Fruit fly (Drosophila melanogaster) whole organism, embryonic: Measurements from ENCODE around the gene Cep135.

Experiments
- Atf-2 ChIP-seq: fragments of 200-800 bp; sonication (Bioruptor generic); optimal IDR thresholded peaks from 2 replicates; lab custom pipeline; 2016; ENCODE audit warnings: missing biosample characterization, missing genetic modification characterization
- Bdp1 ChIP-seq: fragments of 200-800 bp; sonication (Bioruptor generic); optimal IDR thresholded peaks from 3 replicates; lab custom pipeline; 2016; ENCODE audit warnings: missing biosample characterization, missing genetic modification characterization
- CG10462 ChIP-seq: fragments of 200-800 bp; sonication (Bioruptor generic); optimal IDR thresholded peaks from 2 replicates; lab custom pipeline; 2016; ENCODE audit warnings: missing biosample characterization, missing genetic modification characterization
- CG11456 ChIP-seq: fragments of 200-800 bp; sonication (Bioruptor generic); IDR thresholded peaks from 3 replicates; pipeline ENCODE4 v1.3.6; 2022; ENCODE audit warnings: missing biosample characterization, missing genetic modification characterization
- CG14050 ChIP-seq: fragments of 200-800 bp; sonication (Bioruptor generic); IDR thresholded peaks from 3 replicates; pipeline ENCODE4 v1.3.6; 2022; ENCODE audit warnings: missing biosample characterization, missing genetic modification characterization
- CG15011 ChIP-seq: fragments of 200-800 bp; sonication (Bioruptor generic); optimal IDR thresholded peaks from 3 replicates; lab custom pipeline; 2018; ENCODE audit warnings: missing biosample characterization, mild to moderate bottlenecking, missing genetic modification characterization
- CG15601 ChIP-seq: fragments of 200-800 bp; sonication (Bioruptor generic); optimal IDR thresholded peaks from 3 replicates; lab custom pipeline; 2019; ENCODE audit warnings: missing biosample characterization, mild to moderate bottlenecking, missing genetic modification characterization, moderate library complexity
- CG16779 ChIP-seq: fragments of 200-800 bp; sonication (Bioruptor generic); IDR thresholded peaks from 2 replicates; pipeline ENCODE4 v1.3.6; 2022; ENCODE audit warnings: missing biosample characterization, missing genetic modification characterization
- CG17802 ChIP-seq: fragments of 200-800 bp; sonication (Bioruptor generic); optimal IDR thresholded peaks from 2 replicates; lab custom pipeline; 2018; ENCODE audit warnings: missing biosample characterization, mild to moderate bottlenecking, missing genetic modification characterization, moderate library complexity
- CG18619 ChIP-seq: fragments of 200-800 bp; sonication (Bioruptor generic); optimal IDR thresholded peaks from 3 replicates; lab custom pipeline; 2017; ENCODE audit warnings: missing biosample characterization, mild to moderate bottlenecking, missing genetic modification characterization
- CG31441 ChIP-seq: fragments of 200-800 bp; sonication (Bioruptor generic); IDR thresholded peaks from 2 replicates; pipeline ENCODE4 v1.3.6; 2022; ENCODE audit warnings: missing biosample characterization, missing genetic modification characterization
- CG34224 ChIP-seq: fragments of 200-800 bp; sonication (Bioruptor generic); IDR thresholded peaks from 3 replicates; pipeline ENCODE4 v1.3.6; 2022; ENCODE audit warnings: missing biosample characterization, missing genetic modification characterization; ENCODE audit not compliant: partially characterized antibody
- CG34422 ChIP-seq: fragments of 200-800 bp; sonication (Bioruptor generic); IDR thresholded peaks from 3 replicates; pipeline ENCODE4 v1.3.6; 2022; ENCODE audit warnings: missing biosample characterization, missing genetic modification characterization
- CG3995 ChIP-seq: fragments of 200-800 bp; sonication (Bioruptor generic); optimal IDR thresholded peaks from 3 replicates; lab custom pipeline; 2016; ENCODE audit warnings: missing biosample characterization, missing genetic modification characterization
- CG43689 ChIP-seq: fragments of 200-800 bp; sonication (Bioruptor generic); IDR thresholded peaks from 2 replicates; pipeline ENCODE4 v1.3.6; 2022; ENCODE audit warnings: missing biosample characterization, missing genetic modification characterization
- CG6175 ChIP-seq: fragments of 200-800 bp; sonication (Bioruptor generic); IDR thresholded peaks from 3 replicates; pipeline ENCODE4 v1.3.6; 2022; ENCODE audit warnings: missing biosample characterization, missing genetic modification characterization
- CG6654 ChIP-seq: fragments of 200-800 bp; sonication (Bioruptor generic); optimal IDR thresholded peaks from 2 replicates; lab custom pipeline; 2017; ENCODE audit warnings: missing biosample characterization, mild to moderate bottlenecking, missing genetic modification characterization
- CG7928 ChIP-seq: fragments of 200-800 bp; sonication (Bioruptor generic); optimal IDR thresholded peaks from 2 replicates; lab custom pipeline; 2017; ENCODE audit warnings: missing biosample characterization, mild to moderate bottlenecking, missing genetic modification characterization
- CG9797 ChIP-seq: fragments of 200-800 bp; sonication (Bioruptor generic); optimal IDR thresholded peaks from 3 replicates; lab custom pipeline; 2018; ENCODE audit warnings: missing biosample characterization, mild to moderate bottlenecking, missing genetic modification characterization
- Dad ChIP-seq: fragments of 200-800 bp; sonication (Bioruptor generic); optimal IDR thresholded peaks from 3 replicates; lab custom pipeline; 2016; ENCODE audit warnings: missing biosample characterization, missing genetic modification characterization
- Dbx ChIP-seq: fragments of 200-800 bp; sonication (Bioruptor generic); IDR thresholded peaks from 3 replicates; pipeline ENCODE4 v1.3.6; 2022; ENCODE audit warnings: missing biosample characterization, missing genetic modification characterization
- Dfd ChIP-seq, 2 experiments: fragments of >200 bp; optimal IDR thresholded peaks; 2 replicates each; lab custom pipeline; 2017; ENCODE audit warnings: missing biosample characterization in 2 of 2, missing genetic modification characterization in 2 of 2
- Ets65A ChIP-seq: fragments of 200-800 bp; sonication (Bioruptor generic); peaks from one replicate; lab custom pipeline; 2016; ENCODE audit warnings: missing biosample characterization, missing genetic modification characterization
- Ets97D ChIP-seq: fragments of 200-800 bp; sonication (Bioruptor generic); optimal IDR thresholded peaks from 3 replicates; lab custom pipeline; 2016; ENCODE audit warnings: missing biosample characterization, missing genetic modification characterization
- Fer1 ChIP-seq: fragments of 200-800 bp; sonication (Bioruptor generic); optimal IDR thresholded peaks from 2 replicates; lab custom pipeline; 2017; ENCODE audit warnings: missing biosample characterization, mild to moderate bottlenecking, missing genetic modification characterization
- HLH54F ChIP-seq: fragments of 200-800 bp; sonication (Bioruptor generic); optimal IDR thresholded peaks from 3 replicates; lab custom pipeline; 2016; ENCODE audit warnings: missing biosample characterization, missing genetic modification characterization
- Hand ChIP-seq: fragments of 200-800 bp; sonication (Bioruptor generic); optimal IDR thresholded peaks from 2 replicates; lab custom pipeline; 2017; ENCODE audit warnings: mild to moderate bottlenecking, missing biosample characterization, missing genetic modification reagents, missing genetic modification characterization
- Hsf ChIP-seq: fragments of 200-800 bp; sonication (Bioruptor generic); optimal IDR thresholded peaks from 3 replicates; lab custom pipeline; 2016; ENCODE audit warnings: missing biosample characterization, missing genetic modification characterization
- Lim3 ChIP-seq: fragments of 200-800 bp; sonication (Bioruptor generic); IDR thresholded peaks from 2 replicates; pipeline ENCODE4 v1.3.6; 2022; ENCODE audit warnings: missing biosample characterization, missing genetic modification characterization
- Lpt ChIP-seq: fragments of >200 bp; optimal IDR thresholded peaks from 2 replicates; lab custom pipeline; 2018; ENCODE audit warnings: missing biosample characterization, missing genetic modification characterization
- Med ChIP-seq: fragments of 200-800 bp; sonication (Bioruptor generic); peaks from one replicate; lab custom pipeline; 2016; ENCODE audit warnings: missing biosample characterization, missing genetic modification characterization, mild to moderate bottlenecking, inconsistent platforms, moderate library complexity
- Nf-YC ChIP-seq: fragments of 200-800 bp; optimal IDR thresholded peaks from 3 replicates; lab custom pipeline; 2019; ENCODE audit warnings: missing biosample characterization, mild to moderate bottlenecking, missing genetic modification characterization, moderate library complexity
- Side ChIP-seq: fragments of 200-800 bp; sonication (Bioruptor generic); optimal IDR thresholded peaks from 2 replicates; lab custom pipeline; 2016; ENCODE audit warnings: missing biosample characterization, missing genetic modification characterization
- Sin3A ChIP-seq: fragments of >200 bp; optimal IDR thresholded peaks from 2 replicates; lab custom pipeline; 2018
- Stat92E ChIP-seq, 3 experiments: fragments of >200 bp in 2 of 3; fragments of 200-800 bp in 1 of 3; sonication (Bioruptor generic) in 1 of 3; optimal IDR thresholded peaks; 2 replicates each; lab custom pipeline; 2017 to 2019; ENCODE audit warnings: missing biosample characterization in 3 of 3, missing genetic modification characterization in 3 of 3, mild to moderate bottlenecking in 1 of 3, moderate library complexity in 1 of 3
- Tbp ChIP-seq: fragments of >200 bp; optimal IDR thresholded peaks from 2 replicates; lab custom pipeline; 2018; ENCODE audit warnings: missing biosample characterization, missing genetic modification characterization
- Trl ChIP-seq, 3 experiments: fragments of >200 bp in 2 of 3; fragments of 200-800 bp in 1 of 3; sonication (Bioruptor generic) in 1 of 3; optimal IDR thresholded peaks; 2 replicates in 1 of 3; 3 replicates in 2 of 3; lab custom pipeline; 2016 to 2017; ENCODE audit warnings: missing biosample characterization in 1 of 3, missing genetic modification characterization in 1 of 3
- gcm2 ChIP-seq: fragments of 200-800 bp; sonication (Bioruptor generic); optimal IDR thresholded peaks from 2 replicates; lab custom pipeline; 2016; ENCODE audit warnings: missing biosample characterization, missing genetic modification characterization
- ind ChIP-seq: fragments of 200-800 bp; sonication (Bioruptor generic); optimal IDR thresholded peaks from 3 replicates; lab custom pipeline; 2016; ENCODE audit warnings: missing biosample characterization, missing genetic modification characterization
- inv ChIP-seq: fragments of 200-800 bp; sonication (Bioruptor generic); IDR thresholded peaks from 2 replicates; pipeline ENCODE4 v1.3.6; 2022; ENCODE audit warnings: missing biosample characterization, missing genetic modification characterization; ENCODE audit not compliant: partially characterized antibody
- oc ChIP-seq: fragments of 200-800 bp; sonication (Bioruptor generic); optimal IDR thresholded peaks from 2 replicates; lab custom pipeline; 2018; ENCODE audit warnings: missing biosample characterization, mild to moderate bottlenecking, missing genetic modification characterization, moderate library complexity
- onecut ChIP-seq: fragments of 200-800 bp; sonication (Bioruptor generic); IDR thresholded peaks from 2 replicates; pipeline ENCODE4 v1.3.6; 2022; ENCODE audit warnings: missing biosample characterization, missing genetic modification characterization
- pb ChIP-seq: fragments of 200-800 bp; sonication (Bioruptor generic); optimal IDR thresholded peaks from 3 replicates; lab custom pipeline; 2016; ENCODE audit warnings: missing biosample characterization, missing genetic modification characterization
- pnt ChIP-seq: fragments of 200-800 bp; sonication (Bioruptor generic); optimal IDR thresholded peaks from 3 replicates; lab custom pipeline; 2016; ENCODE audit warnings: missing biosample characterization, missing genetic modification characterization
- seq ChIP-seq: fragments of 200-800 bp; sonication (Bioruptor generic); IDR thresholded peaks from 2 replicates; pipeline ENCODE4 v1.3.6; 2022; ENCODE audit warnings: missing biosample characterization, missing genetic modification characterization
- sima ChIP-seq: fragments of 200-800 bp; sonication (Bioruptor generic); optimal IDR thresholded peaks from 2 replicates; lab custom pipeline; 2016; ENCODE audit warnings: missing biosample characterization, missing genetic modification characterization
- stc ChIP-seq: fragments of 200-800 bp; sonication (Bioruptor generic); IDR thresholded peaks from 2 replicates; pipeline ENCODE4 v1.3.6; 2022; ENCODE audit warnings: missing biosample characterization, missing genetic modification characterization
- tna ChIP-seq: fragments of 200-800 bp; sonication (Bioruptor generic); IDR thresholded peaks from 2 replicates; pipeline ENCODE4 v1.3.6; 2022; ENCODE audit warnings: missing biosample characterization, missing genetic modification characterization; ENCODE audit not compliant: partially characterized antibody
- tup ChIP-seq: fragments of 200-800 bp; sonication (Bioruptor generic); optimal IDR thresholded peaks from 2 replicates; lab custom pipeline; 2016; ENCODE audit warnings: missing biosample characterization, mild to moderate bottlenecking, missing genetic modification characterization, moderate library complexity

Gene Cep135

dm6 chr3L:15098659-15099512, 17.7 kb upstream of the Cep135 start (continued):
- TF ChIP-seq CG16779 (GFP tag; lab: Robert Waterston, UW) (no peak), Lpt (GFP tag; lab: Kevin White, UChicago) (no peak), Nf-YC (tag; lab: Kevin White, UChicago) (peak; percentile 80), Fer1 (GFP tag; lab: Kevin White, UChicago) (peak; percentile 89), CG15601 (tag; lab: Kevin White, UChicago) (peak; percentile 85), CG43689 (peak; percentile 27; the same call in 1 of the 2 replicates), Ets65A (GFP tag; lab: Kevin White, UChicago) (peak; percentile 52), Tbp (GFP tag; lab: Kevin White, UChicago) (no peak), stc (GFP tag; lab: Robert Waterston, UW) (peak; percentile 93), CG6654 (GFP tag; lab: Kevin White, UChicago) (peak; percentile 63), inv (no peak), CG9797 (no peak), Bdp1 (GFP tag; lab: Kevin White, UChicago) (no peak), Lim3 (no peak), ind (GFP tag; lab: Kevin White, UChicago) (peak; percentile 84), Med (GFP tag; lab: Kevin White, UChicago) (peak; percentile 55), HLH54F (peak; percentile 2), CG31441 (GFP tag; lab: Robert Waterston, UW) (peak; percentile 98), Sin3A (lab: Kevin White, UChicago) (no peak), CG17802 (tag; lab: Kevin White, UChicago) (no peak), Atf-2 (GFP tag; lab: Kevin White, UChicago) (peak; percentile 0), onecut (peak; percentile 69; the same call in 1 of the 2 replicates), gcm2 (GFP tag; lab: Kevin White, UChicago) (no peak), tna (GFP tag; lab: Robert Waterston, UW) (no peak), seq (GFP tag; lab: Robert Waterston, UW) (peak; percentile 34; the same call in 1 of the 2 replicates), Hsf (peak; percentile 45), CG34224 (GFP tag; lab: Robert Waterston, UW) (no peak), Ets97D (GFP tag; lab: Kevin White, UChicago) (no peak), Dfd (GFP tag; optimal IDR thresholded peaks at IDR 0.05; lab: Kevin White, UChicago) (no peak), CG10462 (GFP tag; lab: Kevin White, UChicago) (peak; percentile 37), Side (GFP tag; lab: Kevin White, UChicago) (no peak), pnt (GFP tag; lab: Kevin White, UChicago) (peak; percentile 38), CG34422 (GFP tag; lab: Robert Waterston, UW) (peak; percentile 86), CG14050 (GFP tag; lab: Robert Waterston, UW) (peak; percentile 61; the same call in 2 of the 3 replicates), CG15011 (GFP tag; lab: Kevin White, UChicago) (peak; percentile 69), CG11456 (GFP tag; lab: Robert Waterston, UW) (peak; percentile 65), CG18619 (peak; percentile 61), Trl (optimal IDR thresholded peaks at IDR 0.05; lab: Kevin White, UChicago) (peak; percentile 86 to 91), Trl (GFP tag; optimal IDR thresholded peaks at IDR 0.05; lab: Kevin White, UChicago) (peak; percentile 69), CG7928 (GFP tag; lab: Kevin White, UChicago) (peak; percentile 5), oc (tag; lab: Kevin White, UChicago) (peak; percentile 72), pb (GFP tag; lab: Kevin White, UChicago) (peak; percentile 52), Dad (GFP tag; lab: Kevin White, UChicago) (no peak), Hand (GFP tag; lab: Kevin White, UChicago) (peak; percentile 77), Stat92E (GFP tag; optimal IDR thresholded peaks at IDR 0.05; lab: Kevin White, UChicago) (peak in 1 of 3 experiments; percentile 45), CG6175 (GFP tag; lab: Robert Waterston, UW) (0 out of 3 replicates have a peak, but pooled peaks have one; percentile 13), CG3995 (no peak), tup (GFP tag; lab: Kevin White, UChicago) (no peak), Dbx (GFP tag; lab: Robert Waterston, UW) (peak; percentile 75), sima (GFP tag; lab: Kevin White, UChicago) (no peak)
